Worm (Caenorhabditis elegans): ENCODE results near the gene C34D4.2.

C34D4.2 gene

DNA sequence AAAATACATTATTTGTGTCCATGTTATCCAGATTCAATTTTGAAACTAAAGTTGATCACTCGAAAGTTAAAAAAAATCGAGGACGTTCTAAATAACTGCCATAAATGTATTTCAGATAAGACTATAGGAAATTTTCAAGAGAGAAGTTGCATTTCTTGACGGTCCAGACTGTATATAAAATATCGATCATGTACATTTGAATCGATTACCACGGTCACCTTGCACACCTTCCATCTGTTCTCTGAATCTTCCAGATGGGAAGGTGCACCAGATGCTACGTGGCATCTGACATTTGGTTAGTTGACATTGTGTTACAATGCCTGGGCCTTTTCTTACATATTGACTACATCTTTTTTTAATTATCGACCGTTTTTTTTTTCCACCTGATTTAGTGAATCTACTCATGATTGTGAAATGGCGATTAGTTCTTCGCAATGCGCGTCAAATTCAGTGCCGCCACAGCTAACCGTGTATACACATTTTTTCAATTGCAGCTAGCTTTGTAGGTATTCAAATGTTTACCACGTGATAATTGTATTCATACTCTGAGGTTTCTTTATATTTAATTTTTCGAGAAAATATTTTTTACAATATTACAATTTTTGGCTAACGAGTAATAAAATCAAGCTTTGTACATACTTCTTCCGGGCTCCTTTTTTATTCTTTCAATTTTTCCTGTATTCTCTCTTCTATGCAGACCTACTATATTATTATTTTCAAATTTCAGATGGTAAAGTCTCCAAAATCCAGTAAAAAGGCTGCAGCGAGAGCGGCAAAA, 13.7 kb downstream of the C34D4.2 start, which contains the start of gene skr-16 (continued):
- TF ChIP-seq mep-1 (tag; optimal IDR thresholded peaks at IDR 0.05), result peak; percentile 79
- TF ChIP-seq vab-15 (tag; optimal IDR thresholded peaks at IDR 0.05), result no peak

DNA sequence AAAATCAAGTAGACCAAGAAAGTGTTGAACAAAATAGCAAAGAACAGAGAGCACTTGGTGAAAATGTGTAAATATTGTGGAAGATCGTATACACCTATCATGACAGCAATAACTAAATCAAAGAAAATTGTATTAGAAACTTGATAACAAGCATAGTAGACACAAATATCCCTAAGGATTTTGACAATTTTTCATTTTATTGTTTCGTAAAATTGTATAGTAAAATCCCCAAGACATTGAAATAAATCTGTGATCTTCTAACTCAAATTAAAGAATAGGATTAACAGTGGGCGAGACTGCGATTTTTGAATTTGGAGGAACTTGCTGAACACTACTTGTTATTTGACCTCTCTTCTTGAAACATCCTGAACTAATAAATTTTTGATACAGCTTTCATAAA, 16.8 kb downstream of the C34D4.2 start, which contains the start of gene str-220:
Gene str-220, minus strand, starts transcription at position 101 of the 400 bp plus-strand sequence.
- TF ChIP-seq ceh-8 (GFP tag; optimal IDR thresholded peaks at IDR 0.05), result no peak
- TF ChIP-seq grh-1 (GFP tag; IDR thresholded peaks at IDR 0.05), result no peak
- no peak for TF ChIP-seq swsn-7 (tag; optimal IDR thresholded peaks at IDR 0.05)
- TF ChIP-seq unc-62 (GFP tag; optimal IDR thresholded peaks at IDR 0.05), result no peak
- TF ChIP-seq ces-1 (GFP tag; optimal IDR thresholded peaks at IDR 0.05), result no peak
- no peak for TF ChIP-seq aha-1 (tag; optimal IDR thresholded peaks at IDR 0.05)
- no peak for TF ChIP-seq C04F5.9 (tag; optimal IDR thresholded peaks at IDR 0.05)
- no peak for TF ChIP-seq ceh-63 (GFP tag; optimal IDR thresholded peaks at IDR 0.05)
- TF ChIP-seq fos-1 (tag; optimal IDR thresholded peaks at IDR 0.05), result no peak
- no peak for TF ChIP-seq fkh-10 (GFP tag; optimal IDR thresholded peaks at IDR 0.05)
- TF ChIP-seq lin-13 (GFP tag; optimal IDR thresholded peaks at IDR 0.05), result no peak
- no peak for TF ChIP-seq xbp-1 (tag; optimal IDR thresholded peaks at IDR 0.05)
- no peak for TF ChIP-seq ets-5 (GFP tag; IDR thresholded peaks at IDR 0.05)
- TF ChIP-seq snpc-4 (tag; optimal IDR thresholded peaks at IDR 0.05), result no peak
- no peak for TF ChIP-seq egl-13 (tag; optimal IDR thresholded peaks at IDR 0.05)
- TF ChIP-seq nhr-11 (tag; optimal IDR thresholded peaks at IDR 0.05), result no peak
- no peak for TF ChIP-seq ztf-4 (tag; optimal IDR thresholded peaks at IDR 0.05)
- no peak for TF ChIP-seq nhr-90 (tag; optimal IDR thresholded peaks at IDR 0.05; ENCODE audit: poor library complexity)
- no peak for TF ChIP-seq unc-130 (tag; optimal IDR thresholded peaks at IDR 0.05)
- TF ChIP-seq hlh-17 (GFP tag; optimal IDR thresholded peaks at IDR 0.05; ENCODE audit: borderline replicate concordance), result no peak

DNA sequence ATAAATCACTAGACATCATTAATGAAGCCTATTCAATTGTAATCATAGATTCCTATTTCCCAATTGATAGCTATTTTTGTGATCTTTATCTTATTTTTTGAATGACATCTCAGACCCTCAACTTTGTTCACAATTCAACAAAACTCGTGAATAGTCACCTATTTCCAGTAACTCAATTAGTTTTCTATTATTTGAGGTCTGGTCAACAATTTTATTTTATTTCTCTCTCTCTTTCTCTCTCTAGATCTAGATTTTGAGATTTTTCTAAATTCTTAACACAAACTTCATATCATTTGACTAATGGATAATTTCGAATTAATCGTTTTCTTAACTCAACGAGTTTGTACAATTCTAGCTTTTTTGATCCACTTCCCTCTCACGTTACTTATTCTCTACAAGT, 19.0 kb downstream of the C34D4.2 start, which contains the start of gene str-1:
Gene str-1, plus strand, starts transcription at position 301 of the 400 bp plus-strand sequence.
- TF ChIP-seq sox-4 (tag; optimal IDR thresholded peaks at IDR 0.05) (peak; percentile 39), aha-1 (tag; optimal IDR thresholded peaks at IDR 0.05) (no peak)

- TF ChIP-seq C16A3.4 (tag; optimal IDR thresholded peaks at IDR 0.05), result no peak
- no peak for TF ChIP-seq grh-1 (GFP tag; IDR thresholded peaks at IDR 0.05)
- no peak for TF ChIP-seq ceh-8 (GFP tag; optimal IDR thresholded peaks at IDR 0.05)
- TF ChIP-seq unc-98 (GFP tag; IDR thresholded peaks at IDR 0.05), result no peak
- TF ChIP-seq nhr-20 (tag; optimal IDR thresholded peaks at IDR 0.05), result no peak
- TF ChIP-seq ztf-4 (tag; optimal IDR thresholded peaks at IDR 0.05), result no peak
These were observed 20.9 kb downstream of the C34D4.2 start, which contains the start of gene C42D4.19 for ce11 chrIV:7175346-7175745. Gene C42D4.19 (plus strand): TSS chrIV:7175646.

ce11 chrIV:7176887-7177286, 22.4 kb downstream of the C34D4.2 start, which contains the start of gene str-44:
Gene str-44 (plus strand): TSS chrIV:7177187.
- TF ChIP-seq lsy-2 (tag; optimal IDR thresholded peaks at IDR 0.05) (no peak), nhr-90 (tag; optimal IDR thresholded peaks at IDR 0.05; ENCODE audit: poor library complexity) (no peak), hpl-2 (GFP tag; optimal IDR thresholded peaks at IDR 0.05) (no peak), skn-1 (tag; optimal IDR thresholded peaks at IDR 0.05) (no peak), ces-1 (GFP tag; optimal IDR thresholded peaks at IDR 0.05) (no peak), vab-15 (tag; optimal IDR thresholded peaks at IDR 0.05) (no peak), nhr-19 (GFP tag; conservative IDR thresholded peaks at IDR 0.05) (no peak), snu-23 (GFP tag; optimal IDR thresholded peaks at IDR 0.05) (no peak), mab-9 (GFP tag; IDR thresholded peaks at IDR 0.05) (no peak), dpl-1 (GFP tag; optimal IDR thresholded peaks at IDR 0.05) (no peak), sptf-1 (tag; optimal IDR thresholded peaks at IDR 0.05) (no peak), egl-13 (tag; optimal IDR thresholded peaks at IDR 0.05) (no peak), hlh-4 (tag; optimal IDR thresholded peaks at IDR 0.05) (no peak), lir-3 (tag; optimal IDR thresholded peaks at IDR 0.05; ENCODE audit: poor library complexity) (no peak)

Measured in whole organism, L1 larva.